Worm (Caenorhabditis elegans): ENCODE data around the gene C10E2.5.

DNA sequence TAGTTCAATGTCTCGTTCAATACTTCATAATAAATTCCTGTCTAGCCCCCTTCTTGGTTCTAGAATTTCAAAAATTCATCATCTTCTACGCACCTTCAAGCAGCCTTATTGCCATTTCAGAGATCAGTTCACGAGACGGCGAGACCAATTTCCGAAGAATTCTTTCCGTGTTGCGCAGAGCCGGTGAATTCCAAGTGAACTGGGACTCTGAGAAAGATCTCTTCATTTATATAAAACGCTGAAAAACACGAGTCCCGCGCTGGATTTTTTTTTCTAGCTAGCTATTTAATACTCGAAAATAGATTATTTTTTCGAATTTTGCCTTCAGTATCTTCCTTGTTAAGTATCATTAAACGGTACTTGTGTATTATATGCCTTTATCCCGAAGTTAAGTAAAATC is 23.2 kb downstream of the C10E2.5 start:
- no peak for TF ChIP-seq nhr-12 (tag; optimal IDR thresholded peaks at IDR 0.05)
- TF ChIP-seq nhr-76 (tag; optimal IDR thresholded peaks at IDR 0.05): no peak
- no peak for TF ChIP-seq nhr-237 (tag; optimal IDR thresholded peaks at IDR 0.05)
- TF ChIP-seq mls-2 (tag; optimal IDR thresholded peaks at IDR 0.05): no peak
- TF ChIP-seq lin-32 (GFP tag; optimal IDR thresholded peaks at IDR 0.05): no peak
- no peak for TF ChIP-seq elt-3 (tag; optimal IDR thresholded peaks at IDR 0.05)
- no peak for TF ChIP-seq snpc-4 (tag; optimal IDR thresholded peaks at IDR 0.05)
- TF ChIP-seq mep-1 (tag; optimal IDR thresholded peaks at IDR 0.05): no peak
